Worm (Caenorhabditis elegans) whole organism, L2 larva: ENCODE data around the gene gpa-1.
"Not testable (repeated sequence)": the region's sequence is repeated elsewhere in the genome, so short reads cannot be mapped to it uniquely, and the experiment has no call there.

ENCODE experiments used
- C34F6.9 ChIP-seq: fragments of 150-350 bp; optimal IDR thresholded peaks from 2 replicates; lab custom pipeline; 2014; ENCODE audit warnings: missing biosample characterization, missing genetic modification characterization
- F13H6.1 ChIP-seq: sonication (generic microtip); optimal IDR thresholded peaks from 2 replicates; lab custom pipeline; 2016; ENCODE audit warnings: missing genetic modification characterization, missing compliant biosample characterization
- R02D3.7 ChIP-seq: fragments of 150-350 bp; optimal IDR thresholded peaks from 2 replicates; lab custom pipeline; 2014; ENCODE audit warnings: missing biosample characterization, missing genetic modification characterization
- Y55F3AM.14 ChIP-seq: fragments of 200-800 bp; sonication (Bioruptor generic); optimal IDR thresholded peaks from 2 replicates; lab custom pipeline; 2018; ENCODE audit warnings: mild to moderate bottlenecking, missing genetic modification characterization, missing compliant biosample characterization
- ZK546.5 ChIP-seq: sonication (generic microtip); optimal IDR thresholded peaks from 2 replicates; lab custom pipeline; 2017; ENCODE audit warnings: missing biosample characterization, missing genetic modification characterization
- ama-1 ChIP-seq: fragments of 150-350 bp; optimal IDR thresholded peaks from 2 replicates; lab custom pipeline; 2018; ENCODE audit warnings: inconsistent platforms
- ceh-16 ChIP-seq: fragments of 150-350 bp; optimal IDR thresholded peaks from 2 replicates; lab custom pipeline; 2014; ENCODE audit warnings: missing biosample characterization, missing genetic modification characterization
- ceh-82 ChIP-seq: fragments of 150-350 bp; optimal IDR thresholded peaks from 2 replicates; lab custom pipeline; 2014; ENCODE audit warnings: missing biosample characterization, missing genetic modification characterization
- crh-2 ChIP-seq: sonication (generic microtip); optimal IDR thresholded peaks from 2 replicates; lab custom pipeline; 2017; ENCODE audit warnings: missing biosample characterization, missing genetic modification characterization
- fos-1 ChIP-seq: fragments of 150-350 bp; optimal IDR thresholded peaks from 2 replicates; lab custom pipeline; 2014; ENCODE audit warnings: missing biosample characterization, missing genetic modification characterization
- gmeb-1 ChIP-seq: fragments of 150-350 bp; optimal IDR thresholded peaks from 2 replicates; lab custom pipeline; 2014; ENCODE audit warnings: missing biosample characterization, missing genetic modification characterization
- lin-13 ChIP-seq: fragments of 150-350 bp; optimal IDR thresholded peaks from 2 replicates; lab custom pipeline; 2014; ENCODE audit warnings: missing biosample characterization, missing genetic modification reagents, missing genetic modification characterization
- lsy-2 ChIP-seq, 2 experiments: fragments of 150-350 bp in 1 of 2; sonication (generic microtip) in 1 of 2; optimal IDR thresholded peaks; 2 replicates each; lab custom pipeline; 2014 to 2017; ENCODE audit warnings: missing biosample characterization in 2 of 2, missing genetic modification characterization in 2 of 2
- mdl-1 ChIP-seq, 2 experiments: fragments of 150-350 bp in 1 of 2; sonication (generic microtip) in 1 of 2; optimal IDR thresholded peaks; 2 replicates each; lab custom pipeline; 2017; ENCODE audit warnings: missing biosample characterization in 2 of 2, missing genetic modification characterization in 2 of 2
- nhr-10 ChIP-seq: sonication (generic microtip); optimal IDR thresholded peaks from 2 replicates; lab custom pipeline; 2017; ENCODE audit warnings: missing biosample characterization, missing genetic modification characterization
- nhr-129 ChIP-seq: fragments of 150-350 bp; optimal IDR thresholded peaks from 2 replicates; lab custom pipeline; 2014; ENCODE audit warnings: missing biosample characterization, missing genetic modification characterization
- nhr-21 ChIP-seq: fragments of 150-350 bp; optimal IDR thresholded peaks from 2 replicates; lab custom pipeline; 2014; ENCODE audit warnings: missing biosample characterization, missing genetic modification characterization
- nhr-25 ChIP-seq: fragments of 150-350 bp; sonication (generic microtip); optimal IDR thresholded peaks from 3 replicates; lab custom pipeline; 2014; ENCODE audit warnings: missing biosample characterization, missing genetic modification characterization
- nhr-77 ChIP-seq: fragments of 150-350 bp; optimal IDR thresholded peaks from 2 replicates; lab custom pipeline; 2014; ENCODE audit warnings: missing biosample characterization, missing genetic modification characterization
- sem-4 ChIP-seq: fragments of 150-350 bp; optimal IDR thresholded peaks from 2 replicates; lab custom pipeline; 2014; ENCODE audit warnings: missing biosample characterization, missing genetic modification reagents, missing genetic modification characterization
- skn-1 ChIP-seq: sonication (generic microtip); optimal IDR thresholded peaks from 2 replicates; lab custom pipeline; 2017; ENCODE audit warnings: missing biosample characterization, missing genetic modification characterization
- sma-3 ChIP-seq: sonication (generic microtip); optimal IDR thresholded peaks from 2 replicates; lab custom pipeline; 2016; ENCODE audit warnings: missing genetic modification reagents, missing genetic modification characterization, missing compliant biosample characterization
- sma-9 ChIP-seq, 2 experiments: fragments of 150-350 bp in 1 of 2; sonication (generic microtip) in 1 of 2; optimal IDR thresholded peaks; 2 replicates each; lab custom pipeline; 2014 to 2016; ENCODE audit warnings: missing genetic modification characterization in 2 of 2, mild to moderate bottlenecking in 1 of 2, missing biosample characterization in 1 of 2, missing compliant biosample characterization in 1 of 2, missing genetic modification reagents in 1 of 2, moderate library complexity in 1 of 2
- snpc-4 ChIP-seq: fragments of 150-350 bp; optimal IDR thresholded peaks from 2 replicates; lab custom pipeline; 2014; ENCODE audit warnings: missing biosample characterization, missing genetic modification characterization
- unc-55 ChIP-seq: fragments of 150-350 bp; sonication (generic microtip); optimal IDR thresholded peaks from 3 replicates; lab custom pipeline; 2014; ENCODE audit warnings: missing biosample characterization, missing genetic modification reagents, missing genetic modification characterization
- ztf-11 ChIP-seq: sonication (generic microtip); optimal IDR thresholded peaks from 2 replicates; lab custom pipeline; 2017; ENCODE audit warnings: missing biosample characterization, missing genetic modification characterization

gpa-1 gene

DNA sequence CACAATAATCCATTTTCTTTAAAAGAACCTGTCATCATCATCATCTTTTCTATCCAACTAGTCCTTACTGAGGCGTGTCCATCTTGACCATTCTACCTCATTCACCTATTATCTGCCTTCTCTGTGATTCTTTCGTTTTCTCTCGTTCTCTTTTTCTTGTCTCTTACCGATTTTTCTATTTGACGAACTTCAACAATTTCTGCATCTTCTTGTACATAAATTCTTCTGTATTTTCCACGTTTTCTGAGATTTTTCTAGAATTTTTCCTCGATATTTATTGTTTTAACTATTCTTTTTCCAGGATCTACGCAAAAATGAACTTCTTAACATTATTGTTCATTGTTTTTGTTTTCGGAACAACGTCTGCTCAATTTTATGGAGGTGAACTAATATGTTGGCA is 5.4 kb upstream of the gpa-1 start, which contains the start of gene cnc-10:
Gene cnc-10, plus strand, starts transcription at position 301 of the 400 bp plus-strand sequence.
- no peak for TF ChIP-seq nhr-77 (tag; lab: Kevin White, UChicago)
- peak; percentile 61 for TF ChIP-seq nhr-25 (tag; lab: Kevin White, UChicago)
- TF ChIP-seq skn-1: no peak

- TF ChIP-seq nhr-25 (tag; lab: Kevin White, UChicago) (peak; percentile 78), sma-3 (GFP tag; lab: Kevin White, UChicago) (no peak), R02D3.7 (tag; lab: Kevin White, UChicago) (no peak), nhr-10 (tag; lab: Kevin White, UChicago) (no peak), ceh-82 (no peak), ztf-11 (no peak), sem-4 (no peak)
- TF ChIP-seq, all 48 proteins: peak for 1
These were observed 3.5 kb upstream of the gpa-1 start for ce11 chrV:11180951-11181350.

ce11 chrV:11176693-11177304 is 678 bp downstream of the gpa-1 start:
- TF ChIP-seq snpc-4 (tag; lab: Kevin White, UChicago): peak; percentile 96
- peak; percentile 45 for TF ChIP-seq fos-1
- peak; percentile 87 for TF ChIP-seq sma-9 (GFP tag; optimal IDR thresholded peaks at IDR 0.05; lab: Kevin White, UChicago)
- TF ChIP-seq sma-9 (tag; optimal IDR thresholded peaks at IDR 0.05; lab: Kevin White, UChicago): not testable (repeated sequence)
- TF ChIP-seq nhr-21 (tag; lab: Kevin White, UChicago): peak; percentile 59
- peak; percentile 24 for TF ChIP-seq crh-2 (tag; lab: Kevin White, UChicago)
- TF ChIP-seq mdl-1 (tag; optimal IDR thresholded peaks at IDR 0.05; lab: Kevin White, UChicago): peak in 1 of 2 experiments; percentile 23
- TF ChIP-seq sma-3 (GFP tag; lab: Kevin White, UChicago): peak; percentile 69
- TF ChIP-seq gmeb-1 (tag; lab: Kevin White, UChicago): peak; percentile 33
- peak; percentile 21 for TF ChIP-seq lin-13 (GFP tag; lab: Kevin White, UChicago)
- TF ChIP-seq F13H6.1 (tag; lab: Kevin White, UChicago): peak; percentile 65
- peak; percentile 29 for TF ChIP-seq nhr-129 (tag; lab: Kevin White, UChicago)

ce11 chrV:11175336-11175938 is 2.0 kb downstream of the gpa-1 start:
- TF ChIP-seq sma-9 (GFP tag; optimal IDR thresholded peaks at IDR 0.05; lab: Kevin White, UChicago) (peak; percentile 82), fos-1 (peak; percentile 5), snpc-4 (tag; lab: Kevin White, UChicago) (peak; percentile 94), sma-3 (GFP tag; lab: Kevin White, UChicago) (peak; percentile 56), crh-2 (tag; lab: Kevin White, UChicago) (peak; percentile 18)
- not testable (repeated sequence) for TF ChIP-seq sma-9 (tag; optimal IDR thresholded peaks at IDR 0.05; lab: Kevin White, UChicago)

ce11 chrV:11174663-11175062 is 2.8 kb downstream of the gpa-1 start:
- TF ChIP-seq ceh-16 (tag; lab: Kevin White, UChicago): no peak
- TF ChIP-seq mdl-1 (tag; optimal IDR thresholded peaks at IDR 0.05; lab: Kevin White, UChicago): no peak
- no peak for TF ChIP-seq unc-55 (GFP tag; lab: Kevin White, UChicago)
- TF ChIP-seq crh-2 (tag; lab: Kevin White, UChicago): peak; percentile 8
- no peak for TF ChIP-seq ama-1 (lab: Kevin White, UChicago)
- TF ChIP-seq sma-9 (GFP tag; optimal IDR thresholded peaks at IDR 0.05; lab: Kevin White, UChicago): peak; percentile 52
- TF ChIP-seq sma-9 (tag; optimal IDR thresholded peaks at IDR 0.05; lab: Kevin White, UChicago): no peak
- TF ChIP-seq lsy-2 (tag; optimal IDR thresholded peaks at IDR 0.05; lab: Kevin White, UChicago): peak in 1 of 2 experiments; percentile 25
- TF ChIP-seq snpc-4 (tag; lab: Kevin White, UChicago): peak; percentile 95
- peak; percentile 26 for TF ChIP-seq nhr-129 (tag; lab: Kevin White, UChicago)
- TF ChIP-seq Y55F3AM.14 (GFP tag; lab: Kevin White, UChicago): peak; percentile 47
- TF ChIP-seq, all 48 proteins: peak for 6

DNA sequence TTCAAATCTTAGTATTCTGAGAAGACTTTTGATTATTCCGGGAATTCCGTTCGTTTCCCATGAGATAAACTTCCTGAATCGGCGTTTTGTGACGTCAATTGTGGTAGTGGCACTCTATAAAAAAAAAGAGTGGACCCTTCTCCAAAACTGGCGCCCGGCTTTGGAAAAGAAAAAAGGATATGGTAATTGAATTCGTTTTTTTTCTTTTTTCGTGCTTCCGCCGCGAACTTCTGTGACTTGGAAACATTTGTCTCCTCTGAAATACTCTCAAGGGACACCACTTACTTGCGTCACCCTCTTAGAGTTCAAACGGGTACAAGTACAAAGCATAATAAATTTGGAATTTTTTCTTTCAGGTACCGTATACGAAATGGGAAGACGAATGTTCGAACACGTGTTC is 4.8 kb downstream of the gpa-1 start:
- TF ChIP-seq F13H6.1 (tag; lab: Kevin White, UChicago): peak; percentile 2
- no peak for TF ChIP-seq ZK546.5
- TF ChIP-seq sma-9 (GFP tag; optimal IDR thresholded peaks at IDR 0.05; lab: Kevin White, UChicago): peak; percentile 36
- TF ChIP-seq sma-9 (tag; optimal IDR thresholded peaks at IDR 0.05; lab: Kevin White, UChicago): no peak
- TF ChIP-seq, all 48 proteins: peak for 2

- TF ChIP-seq C34F6.9 (tag; lab: Kevin White, UChicago) (peak; percentile 16), F13H6.1 (tag; lab: Kevin White, UChicago) (peak; percentile 6), nhr-129 (tag; lab: Kevin White, UChicago) (peak; percentile 16), snpc-4 (tag; lab: Kevin White, UChicago) (no peak)
- TF ChIP-seq, all 48 proteins: peak for 3
These were observed 5.6 kb downstream of the gpa-1 start, which contains the start of gene T19C4.5 for ce11 chrV:11171906-11172305. Gene T19C4.5 (plus strand): TSS chrV:11172213.
